Fruit fly (Drosophila melanogaster): Measurements from ENCODE around the gene CG43737.

The CG43737 gene

dm6 chrX:15138994-15139863 lies 36.0 kb upstream of the CG43737 start, which contains the start of gene RpL37-1:
Gene RpL37-1, minus strand, starts transcription at chrX:15139367.
- no peak for TF ChIP-seq CG9948 (tag; optimal IDR thresholded peaks at IDR 0.05)
- peak; percentile 67 for TF ChIP-seq CG4496 (GFP tag; IDR thresholded peaks at IDR 0.05)
- TF ChIP-seq fd96Ca (GFP tag; IDR thresholded peaks at IDR 0.05) = peak; percentile 37; the same call in 2 of the 3 replicates
- no peak for TF ChIP-seq gl (tag; optimal IDR thresholded peaks at IDR 0.05)
- no peak for TF ChIP-seq Pif1B (GFP tag; optimal IDR thresholded peaks at IDR 0.05)
- 0 out of 2 replicates have a peak, but pooled peaks have one; percentile 33 for TF ChIP-seq CG32121 (GFP tag; IDR thresholded peaks at IDR 0.05)
- TF ChIP-seq Snoo (tag; optimal IDR thresholded peaks at IDR 0.05) = peak; percentile 63
- no peak for TF ChIP-seq CG12605 (GFP tag; IDR thresholded peaks at IDR 0.05)
- no peak for TF ChIP-seq EcR (GFP tag; optimal IDR thresholded peaks at IDR 0.05)
- no peak for TF ChIP-seq D1 (tag; optimal IDR thresholded peaks at IDR 0.05)
- TF ChIP-seq CG17806 (tag; optimal IDR thresholded peaks at IDR 0.05) = no peak
- peak; percentile 9 for TF ChIP-seq CG15710 (tag; optimal IDR thresholded peaks at IDR 0.05)
- TF ChIP-seq CG10348 (GFP tag; IDR thresholded peaks at IDR 0.05) = no peak
- TF ChIP-seq CG13204 (GFP tag; optimal IDR thresholded peaks at IDR 0.05) = no peak
- TF ChIP-seq rn (GFP tag; IDR thresholded peaks at IDR 0.05) = peak; percentile 14; the same call in 1 of the 2 replicates
- peak; percentile 28 for TF ChIP-seq Pif1A (GFP tag; optimal IDR thresholded peaks at IDR 0.05)
- TF ChIP-seq Ets98B (GFP tag; IDR thresholded peaks at IDR 0.05) = no peak
- TF ChIP-seq CG14655 (GFP tag; optimal IDR thresholded peaks at IDR 0.05) = no peak
- no peak for TF ChIP-seq CG8301 (tag; optimal IDR thresholded peaks at IDR 0.05)
- TF ChIP-seq CG34367 (tag; optimal IDR thresholded peaks at IDR 0.05) = peak; percentile 51
- no peak for TF ChIP-seq CG8159 (tag; optimal IDR thresholded peaks at IDR 0.05)

dm6 chrX:15143267-15143830 lies 31.9 kb upstream of the CG43737 start:
- TF ChIP-seq CG10348 (GFP tag; IDR thresholded peaks at IDR 0.05) (no peak), rn (GFP tag; IDR thresholded peaks at IDR 0.05) (no peak), CG9948 (tag; optimal IDR thresholded peaks at IDR 0.05) (no peak), CG15710 (tag; optimal IDR thresholded peaks at IDR 0.05) (no peak), D1 (tag; optimal IDR thresholded peaks at IDR 0.05) (no peak), gl (tag; optimal IDR thresholded peaks at IDR 0.05) (no peak), EcR (GFP tag; optimal IDR thresholded peaks at IDR 0.05) (no peak), Pif1B (GFP tag; optimal IDR thresholded peaks at IDR 0.05) (no peak), CG8301 (tag; optimal IDR thresholded peaks at IDR 0.05) (no peak), Pif1A (GFP tag; optimal IDR thresholded peaks at IDR 0.05) (no peak), fd96Ca (GFP tag; IDR thresholded peaks at IDR 0.05) (no peak), Ets98B (GFP tag; IDR thresholded peaks at IDR 0.05) (no peak), CG12605 (GFP tag; IDR thresholded peaks at IDR 0.05) (no peak), CG14655 (GFP tag; optimal IDR thresholded peaks at IDR 0.05) (no peak), CG8159 (tag; optimal IDR thresholded peaks at IDR 0.05) (no peak), Snoo (tag; optimal IDR thresholded peaks at IDR 0.05) (no peak)

dm6 chrX:15147069-15147468 lies 28.2 kb upstream of the CG43737 start:
- no peak for TF ChIP-seq Ets98B (GFP tag; IDR thresholded peaks at IDR 0.05)
- no peak for TF ChIP-seq Snoo (tag; optimal IDR thresholded peaks at IDR 0.05)
- no peak for TF ChIP-seq CG12605 (GFP tag; IDR thresholded peaks at IDR 0.05)
- no peak for TF ChIP-seq rn (GFP tag; IDR thresholded peaks at IDR 0.05)
- TF ChIP-seq Pif1B (GFP tag; optimal IDR thresholded peaks at IDR 0.05) = no peak
- no peak for TF ChIP-seq CG10348 (GFP tag; IDR thresholded peaks at IDR 0.05)
- no peak for TF ChIP-seq CG13204 (GFP tag; optimal IDR thresholded peaks at IDR 0.05)
- TF ChIP-seq CG8301 (tag; optimal IDR thresholded peaks at IDR 0.05) = no peak
- no peak for TF ChIP-seq CG8159 (tag; optimal IDR thresholded peaks at IDR 0.05)
- TF ChIP-seq CG9948 (tag; optimal IDR thresholded peaks at IDR 0.05) = no peak
- TF ChIP-seq CG4496 (GFP tag; IDR thresholded peaks at IDR 0.05) = no peak
- no peak for TF ChIP-seq D1 (tag; optimal IDR thresholded peaks at IDR 0.05)
- TF ChIP-seq CG34367 (tag; optimal IDR thresholded peaks at IDR 0.05) = no peak

DNA sequence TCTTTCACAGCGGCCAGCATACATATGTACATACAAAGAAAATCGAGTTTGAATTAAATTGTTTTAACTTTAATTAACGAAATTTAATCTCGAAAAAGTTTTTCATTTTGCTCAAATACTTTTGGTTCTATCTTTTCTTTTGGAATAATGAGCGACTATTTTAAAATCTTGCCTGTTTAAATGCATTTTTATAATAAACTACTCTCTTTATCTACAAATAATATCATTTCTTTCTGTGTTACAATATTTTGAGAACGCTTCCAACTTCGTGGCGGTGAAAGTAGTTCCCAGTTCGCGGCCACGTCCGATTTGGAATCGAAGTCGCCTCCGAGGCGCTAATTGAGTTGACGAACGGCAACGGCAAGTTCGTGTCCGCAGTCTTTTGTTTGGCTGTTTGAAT lies 25.0 kb upstream of the CG43737 start:
- no peak for TF ChIP-seq CG12605 (GFP tag; IDR thresholded peaks at IDR 0.05)
- TF ChIP-seq fd96Ca (GFP tag; IDR thresholded peaks at IDR 0.05) = no peak
- TF ChIP-seq Snoo (tag; optimal IDR thresholded peaks at IDR 0.05) = no peak
- TF ChIP-seq CG9948 (tag; optimal IDR thresholded peaks at IDR 0.05) = no peak
- TF ChIP-seq CG14655 (GFP tag; optimal IDR thresholded peaks at IDR 0.05) = no peak
- TF ChIP-seq CG34367 (tag; optimal IDR thresholded peaks at IDR 0.05) = no peak
- no peak for TF ChIP-seq rn (GFP tag; IDR thresholded peaks at IDR 0.05)

- TF ChIP-seq D1 (tag; optimal IDR thresholded peaks at IDR 0.05) (no peak), CG4496 (GFP tag; IDR thresholded peaks at IDR 0.05) (peak; percentile 64; the same call in 2 of the 3 replicates), Pif1A (GFP tag; optimal IDR thresholded peaks at IDR 0.05) (no peak), CG13204 (GFP tag; optimal IDR thresholded peaks at IDR 0.05) (no peak), CG8159 (tag; optimal IDR thresholded peaks at IDR 0.05) (no peak), CG14655 (GFP tag; optimal IDR thresholded peaks at IDR 0.05) (peak; percentile 39), fd96Ca (GFP tag; IDR thresholded peaks at IDR 0.05) (peak; percentile 60; the same call in 1 of the 3 replicates), CG8301 (tag; optimal IDR thresholded peaks at IDR 0.05) (peak; percentile 29), CG12605 (GFP tag; IDR thresholded peaks at IDR 0.05) (no peak), Ets98B (GFP tag; IDR thresholded peaks at IDR 0.05) (peak; percentile 26; the same call in 1 of the 2 replicates), CG32121 (GFP tag; IDR thresholded peaks at IDR 0.05) (peak; percentile 56)
These were observed 23.2 kb upstream of the CG43737 start for dm6 chrX:15152058-15152457.

Data from whole organism, pupa.